Worm (Caenorhabditis elegans) whole organism, L4/young adult: ENCODE measurements around the gene fbxb-83.

ENCODE experiments used
- dao-5 ChIP-seq: sonication (generic microtip); optimal IDR thresholded peaks from 2 replicates; lab custom pipeline; 2016; ENCODE audit warnings: missing genotype, missing genetic modification characterization, moderate library complexity, missing compliant biosample characterization
- him-1 ChIP-seq: sonication (generic microtip); optimal IDR thresholded peaks from 2 replicates; lab custom pipeline; 2016; ENCODE audit warnings: missing genotype, missing genetic modification reagents, missing genetic modification characterization, missing compliant biosample characterization

- TF ChIP-seq dao-5 (tag; lab: Kevin White, UChicago) (no peak), him-1 (tag; lab: Kevin White, UChicago) (no peak)
Observed at ce11 chrIII:145078-145477, at the start of gene fbxb-83, which contains the start of gene T17A3.12.
